Worm (Caenorhabditis elegans) whole organism, L2 larva: Measurements from ENCODE around the gene pes-23.

ENCODE experiments used
- R02D3.7 ChIP-seq: fragments of 150-350 bp; optimal IDR thresholded peaks from 2 replicates; lab custom pipeline; 2014; ENCODE audit warnings: missing biosample characterization, missing genetic modification characterization
- ZK546.5 ChIP-seq: sonication (generic microtip); optimal IDR thresholded peaks from 2 replicates; lab custom pipeline; 2017; ENCODE audit warnings: missing biosample characterization, missing genetic modification characterization
- ama-1 ChIP-seq: fragments of 150-350 bp; optimal IDR thresholded peaks from 2 replicates; lab custom pipeline; 2018; ENCODE audit warnings: inconsistent platforms
- elt-1 ChIP-seq: fragments of 150-350 bp; optimal IDR thresholded peaks from 2 replicates; lab custom pipeline; 2014; ENCODE audit warnings: missing biosample characterization, missing genetic modification characterization
- lin-11 ChIP-seq: fragments of 150-350 bp; sonication (generic microtip); optimal IDR thresholded peaks from 2 replicates; lab custom pipeline; 2014; ENCODE audit warnings: missing biosample characterization, missing genetic modification characterization, inconsistent platforms, mixed read lengths
- mdl-1 ChIP-seq, 2 experiments: fragments of 150-350 bp in 1 of 2; sonication (generic microtip) in 1 of 2; optimal IDR thresholded peaks; 2 replicates each; lab custom pipeline; 2017; ENCODE audit warnings: missing biosample characterization in 2 of 2, missing genetic modification characterization in 2 of 2
- nhr-10 ChIP-seq: sonication (generic microtip); optimal IDR thresholded peaks from 2 replicates; lab custom pipeline; 2017; ENCODE audit warnings: missing biosample characterization, missing genetic modification characterization
- nhr-11 ChIP-seq: fragments of 150-350 bp; optimal IDR thresholded peaks from 2 replicates; lab custom pipeline; 2014; ENCODE audit warnings: missing biosample characterization, missing genetic modification characterization
- nhr-12 ChIP-seq: fragments of 150-350 bp; optimal IDR thresholded peaks from 2 replicates; lab custom pipeline; 2014; ENCODE audit warnings: missing biosample characterization, missing genetic modification characterization
- nhr-237 ChIP-seq: fragments of 150-350 bp; optimal IDR thresholded peaks from 2 replicates; lab custom pipeline; 2014; ENCODE audit warnings: missing biosample characterization, missing genetic modification characterization
- nhr-25 ChIP-seq: fragments of 150-350 bp; sonication (generic microtip); optimal IDR thresholded peaks from 3 replicates; lab custom pipeline; 2014; ENCODE audit warnings: missing biosample characterization, missing genetic modification characterization
- nhr-6 ChIP-seq: fragments of 150-350 bp; optimal IDR thresholded peaks from 2 replicates; lab custom pipeline; 2014; ENCODE audit warnings: missing biosample characterization, missing genetic modification characterization
- zag-1 ChIP-seq: fragments of 150-350 bp; optimal IDR thresholded peaks from 2 replicates; lab custom pipeline; 2014; ENCODE audit warnings: missing biosample characterization, missing genetic modification characterization
- ztf-4 ChIP-seq: fragments of 150-350 bp; optimal IDR thresholded peaks from 2 replicates; lab custom pipeline; 2014; ENCODE audit warnings: missing biosample characterization, missing genetic modification characterization

DNA sequence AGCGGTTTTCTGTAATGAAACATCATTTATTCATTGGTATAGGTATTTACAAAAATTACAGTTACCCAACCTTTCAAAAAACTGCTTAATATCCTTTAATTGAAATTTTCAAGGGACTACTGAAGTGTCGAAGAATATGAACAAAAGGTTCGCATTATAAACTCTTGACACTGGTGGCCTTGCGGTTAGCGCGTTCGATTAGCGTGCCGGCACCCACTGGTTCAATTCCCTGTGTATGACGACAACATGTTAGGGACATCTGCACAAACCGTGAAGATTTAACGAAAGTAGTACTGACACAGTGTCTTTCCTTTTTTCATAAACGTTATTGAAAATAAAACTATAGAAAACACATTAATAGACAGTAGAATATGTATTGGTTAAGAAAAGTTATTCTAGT, 33.5 kb upstream of the pes-23 start:
- TF ChIP-seq ztf-4 (tag; lab: Kevin White, UChicago) (no peak), nhr-11 (tag; lab: Kevin White, UChicago) (no peak), R02D3.7 (tag; lab: Kevin White, UChicago) (no peak), ama-1 (lab: Kevin White, UChicago) (no peak), nhr-25 (tag; lab: Kevin White, UChicago) (no peak), nhr-12 (tag; lab: Kevin White, UChicago) (no peak), nhr-6 (no peak), elt-1 (no peak), zag-1 (tag; lab: Kevin White, UChicago) (no peak), nhr-10 (tag; lab: Kevin White, UChicago) (no peak), nhr-237 (tag; lab: Kevin White, UChicago) (no peak), lin-11 (tag; lab: Kevin White, UChicago) (no peak), mdl-1 (tag; optimal IDR thresholded peaks at IDR 0.05; lab: Kevin White, UChicago) (no peak), ZK546.5 (no peak)
